Worm (Caenorhabditis elegans) whole organism, L4 larva: ENCODE results near the gene srd-40.

Experiments
- F10B5.3 ChIP-seq: sonication (generic microtip); optimal IDR thresholded peaks from 2 replicates; lab custom pipeline; 2016; ENCODE audit warnings: mild to moderate bottlenecking, missing genetic modification characterization, missing compliant biosample characterization
- F26F4.8 ChIP-seq: fragments of 200-800 bp; sonication (Bioruptor generic); conservative IDR thresholded peaks from 2 replicates; pipeline ENCODE4 v1.3.6; 2022; ENCODE audit warnings: missing genetic modification characterization, missing compliant biosample characterization
- F49E8.2 ChIP-seq: sonication (generic microtip); optimal IDR thresholded peaks from 2 replicates; lab custom pipeline; 2016; ENCODE audit warnings: missing compliant biosample characterization, mild to moderate bottlenecking, missing genetic modification characterization, borderline replicate concordance
- Y48G9A.11 ChIP-seq: fragments of 200-800 bp; sonication (Bioruptor generic); IDR thresholded peaks from 2 replicates; pipeline ENCODE4 v1.3.6; 2022; ENCODE audit warnings: missing genetic modification reagents, missing genetic modification characterization, missing compliant biosample characterization
- ZK337.2 ChIP-seq: fragments of 200-800 bp; sonication (Bioruptor generic); IDR thresholded peaks from 2 replicates; pipeline ENCODE4 v1.3.6; 2022; ENCODE audit warnings: missing genetic modification reagents, missing genetic modification characterization, missing compliant biosample characterization
- attf-4 ChIP-seq: sonication (generic microtip); optimal IDR thresholded peaks from 3 replicates; lab custom pipeline; 2017; ENCODE audit warnings: missing biosample characterization, missing genetic modification characterization
- ceh-28 ChIP-seq: fragments of 150-350 bp; optimal IDR thresholded peaks from 2 replicates; lab custom pipeline; 2014; ENCODE audit warnings: missing biosample characterization, missing genetic modification reagents, missing genetic modification characterization
- ceh-32 ChIP-seq: sonication (generic microtip); optimal IDR thresholded peaks from 2 replicates; lab custom pipeline; 2016; ENCODE audit warnings: mild to moderate bottlenecking, missing genetic modification characterization, missing compliant biosample characterization; ENCODE audit not compliant: poor library complexity
- ceh-62 ChIP-seq: sonication (generic microtip); optimal IDR thresholded peaks from 2 replicates; lab custom pipeline; 2017; ENCODE audit warnings: missing biosample characterization, missing genetic modification characterization
- daf-12 ChIP-seq: fragments of 150-350 bp; optimal IDR thresholded peaks from 2 replicates; lab custom pipeline; 2014; ENCODE audit warnings: missing biosample characterization, missing genetic modification reagents, missing genetic modification characterization
- dmd-8 ChIP-seq: fragments of 200-800 bp; sonication (Bioruptor generic); IDR thresholded peaks from 2 replicates; pipeline ENCODE4 v1.3.6; 2022; ENCODE audit warnings: missing genetic modification characterization, missing compliant biosample characterization
- egl-27 ChIP-seq: sonication (generic microtip); optimal IDR thresholded peaks from 3 replicates; lab custom pipeline; 2017; ENCODE audit warnings: missing biosample characterization, missing genetic modification reagents, missing genetic modification characterization
- egl-43 ChIP-seq: fragments of 200-800 bp; sonication (Bioruptor generic); IDR thresholded peaks from 2 replicates; pipeline ENCODE4 v1.3.6; 2022; ENCODE audit warnings: missing genetic modification reagents, missing genetic modification characterization, missing compliant biosample characterization
- fkh-10 ChIP-seq: fragments of 150-350 bp; optimal IDR thresholded peaks from 2 replicates; lab custom pipeline; 2014; ENCODE audit warnings: missing biosample characterization, missing genetic modification reagents, missing genetic modification characterization
- fos-1 ChIP-seq: fragments of 150-350 bp; optimal IDR thresholded peaks from 2 replicates; lab custom pipeline; 2014; ENCODE audit warnings: missing biosample characterization, missing genetic modification characterization
- hlh-11 ChIP-seq: fragments of 200-800 bp; sonication (Bioruptor generic); optimal IDR thresholded peaks from 2 replicates; lab custom pipeline; 2018; ENCODE audit warnings: mild to moderate bottlenecking, missing genetic modification characterization, missing compliant biosample characterization
- hmg-1.1 ChIP-seq: fragments of 200-800 bp; sonication (Bioruptor generic); IDR thresholded peaks from 2 replicates; pipeline ENCODE4 v1.3.6; 2022; ENCODE audit warnings: missing genetic modification reagents, missing genetic modification characterization, missing compliant biosample characterization
- lin-1 ChIP-seq: fragments of 200-800 bp; sonication (Bioruptor generic); IDR thresholded peaks from 2 replicates; pipeline ENCODE4 v1.3.6; 2022; ENCODE audit warnings: missing genetic modification reagents, missing genetic modification characterization, missing compliant biosample characterization
- lin-15B ChIP-seq: fragments of 150-350 bp; sonication (generic microtip); optimal IDR thresholded peaks from 3 replicates; lab custom pipeline; 2014; ENCODE audit warnings: missing biosample characterization, missing genetic modification characterization
- lin-39 ChIP-seq: fragments of 150-350 bp; optimal IDR thresholded peaks from 2 replicates; lab custom pipeline; 2014; ENCODE audit warnings: missing biosample characterization, missing genetic modification reagents, missing genetic modification characterization
- lir-3 ChIP-seq: sonication (generic microtip); optimal IDR thresholded peaks from 2 replicates; lab custom pipeline; 2016; ENCODE audit warnings: mild to moderate bottlenecking, missing genetic modification characterization, missing compliant biosample characterization
- lsy-2 ChIP-seq, 2 experiments: fragments of 150-350 bp in 1 of 2; sonication (generic microtip) in 1 of 2; optimal IDR thresholded peaks; 2 replicates each; lab custom pipeline; 2014 to 2017; ENCODE audit warnings: missing biosample characterization in 2 of 2, missing genetic modification characterization in 2 of 2
- madf-5 ChIP-seq, 2 experiments: fragments of 200-800 bp; sonication (Bioruptor generic); IDR thresholded peaks; 2 replicates each; pipeline ENCODE4 v1.3.6; 2022; ENCODE audit warnings: missing compliant biosample characterization in 2 of 2, missing genetic modification characterization in 2 of 2
- mdl-1 ChIP-seq, 2 experiments: fragments of 150-350 bp in 1 of 2; sonication (generic microtip) in 1 of 2; optimal IDR thresholded peaks; 2 replicates each; lab custom pipeline; 2014 to 2017; ENCODE audit warnings: missing biosample characterization in 2 of 2, missing genetic modification characterization in 2 of 2
- mdt-29 ChIP-seq: fragments of 200-800 bp; sonication (Bioruptor generic); IDR thresholded peaks from 2 replicates; pipeline ENCODE4 v1.3.6; 2022; ENCODE audit warnings: missing genetic modification reagents, missing genetic modification characterization, missing compliant biosample characterization
- nhr-11 ChIP-seq: fragments of 150-350 bp; optimal IDR thresholded peaks from 2 replicates; lab custom pipeline; 2014; ENCODE audit warnings: missing biosample characterization, missing genetic modification characterization
- nhr-111 ChIP-seq: fragments of 200-800 bp; sonication (Bioruptor generic); optimal IDR thresholded peaks from 2 replicates; lab custom pipeline; 2018; ENCODE audit warnings: mild to moderate bottlenecking, missing genetic modification characterization, missing compliant biosample characterization
- nhr-237 ChIP-seq: sonication (generic microtip); optimal IDR thresholded peaks from 2 replicates; lab custom pipeline; 2017; ENCODE audit warnings: missing biosample characterization, missing genetic modification characterization
- nhr-76 ChIP-seq: fragments of 150-350 bp; optimal IDR thresholded peaks from 2 replicates; lab custom pipeline; 2014; ENCODE audit warnings: missing biosample characterization, missing genetic modification characterization
- nhr-77 ChIP-seq: fragments of 150-350 bp; optimal IDR thresholded peaks from 2 replicates; lab custom pipeline; 2014; ENCODE audit warnings: missing biosample characterization, missing genetic modification characterization
- sdz-12 ChIP-seq: fragments of 200-800 bp; sonication (Bioruptor generic); optimal IDR thresholded peaks from 2 replicates; lab custom pipeline; 2018; ENCODE audit warnings: mild to moderate bottlenecking, missing genetic modification characterization, missing compliant biosample characterization
- snpc-1.2 ChIP-seq: fragments of 200-800 bp; sonication (Bioruptor generic); IDR thresholded peaks from 2 replicates; pipeline ENCODE4 v1.3.6; 2022; ENCODE audit warnings: missing genetic modification reagents, missing genetic modification characterization, missing compliant biosample characterization
- spr-1 ChIP-seq: sonication (generic microtip); optimal IDR thresholded peaks from 2 replicates; lab custom pipeline; 2016; ENCODE audit warnings: mild to moderate bottlenecking, missing genetic modification characterization, missing compliant biosample characterization
- tag-97 ChIP-seq: fragments of 200-800 bp; sonication (Bioruptor generic); IDR thresholded peaks from 2 replicates; pipeline ENCODE4 v1.3.6; 2022; ENCODE audit warnings: missing genetic modification characterization, missing compliant biosample characterization
- unc-130 ChIP-seq: sonication (generic microtip); optimal IDR thresholded peaks from 2 replicates; lab custom pipeline; 2016; ENCODE audit warnings: missing genetic modification reagents, missing genetic modification characterization, missing compliant biosample characterization
- unc-39 ChIP-seq: sonication (generic microtip); optimal IDR thresholded peaks from 2 replicates; lab custom pipeline; 2017; ENCODE audit warnings: missing biosample characterization, missing genetic modification characterization
- unc-62 ChIP-seq, 3 experiments: fragments of 150-350 bp in 1 of 3; sonication (generic microtip); optimal IDR thresholded peaks in 2 of 3; peaks in 1 of 3; 1 replicate in 1 of 3; 2 replicates in 2 of 3; lab custom pipeline; 2014 to 2017; ENCODE audit warnings: missing biosample characterization in 3 of 3, missing genetic modification characterization in 3 of 3, missing genetic modification reagents in 3 of 3, missing genotype in 1 of 3
- zfp-2 ChIP-seq: sonication (generic microtip); optimal IDR thresholded peaks from 2 replicates; lab custom pipeline; 2016; ENCODE audit warnings: mild to moderate bottlenecking, missing genetic modification characterization, missing compliant biosample characterization
- zip-11 ChIP-seq: fragments of 200-800 bp; sonication (Bioruptor generic); IDR thresholded peaks from 2 replicates; pipeline ENCODE4 v1.3.6; 2022; ENCODE audit warnings: missing genetic modification characterization, missing compliant biosample characterization

The srd-40 gene

ce11 chrX:12326424-12326823 is 2.9 kb downstream of the srd-40 start, which contains the start of gene srd-41:
srd-41 (plus strand) TSS chrX:12326724.
- TF ChIP-seq ceh-62 (tag; lab: Kevin White, UChicago) (no peak), unc-39 (no peak), zfp-2 (no peak), egl-27 (tag; lab: Kevin White, UChicago) (no peak), lin-15B (no peak), unc-62 (GFP tag; optimal IDR thresholded peaks at IDR 0.05 in 1 of 2; lab: Kevin White, UChicago) (no peak), unc-62 (tag; optimal IDR thresholded peaks at IDR 0.05; lab: Kevin White, UChicago) (no peak)

- peak in 1 of 2 experiments; percentile 7 for TF ChIP-seq unc-62 (GFP tag; optimal IDR thresholded peaks at IDR 0.05 in 1 of 2; lab: Kevin White, UChicago)
- TF ChIP-seq unc-62 (tag; optimal IDR thresholded peaks at IDR 0.05; lab: Kevin White, UChicago), result no peak
- no peak for TF ChIP-seq madf-5 (GFP tag; IDR thresholded peaks at IDR 0.05; lab: Robert Waterston, UW)
Measured at ce11 chrX:12328676-12329075, 5.1 kb downstream of the srd-40 start, which contains the start of gene srd-45. srd-45 (plus strand) TSS chrX:12328976.

- TF ChIP-seq hmg-1.1 (GFP tag; lab: Robert Waterston, UW) (no peak), nhr-76 (tag; lab: Kevin White, UChicago) (no peak), ZK337.2 (GFP tag; lab: Robert Waterston, UW) (no peak), daf-12 (tag; lab: Kevin White, UChicago) (no peak), fkh-10 (GFP tag; lab: Kevin White, UChicago) (no peak), hlh-11 (tag; lab: Kevin White, UChicago) (no peak), snpc-1.2 (GFP tag; lab: Robert Waterston, UW) (no peak), nhr-237 (tag; lab: Kevin White, UChicago) (no peak), sdz-12 (GFP tag; lab: Kevin White, UChicago) (no peak), nhr-111 (GFP tag; lab: Kevin White, UChicago) (no peak), fos-1 (tag; lab: Kevin White, UChicago) (no peak), ceh-28 (tag; lab: Kevin White, UChicago) (no peak)
Measured at ce11 chrX:12331795-12332194, 8.3 kb downstream of the srd-40 start, which contains the start of gene srd-46. srd-46 (plus strand) TSS chrX:12332095.

ce11 chrX:12333479-12333878 is 9.9 kb downstream of the srd-40 start, which contains the start of gene srd-47:
srd-47 (plus strand) TSS chrX:12333642.
- peak in 1 of 2 experiments; percentile 56 for TF ChIP-seq unc-62 (GFP tag; optimal IDR thresholded peaks at IDR 0.05 in 1 of 2; lab: Kevin White, UChicago)
- TF ChIP-seq unc-62 (tag; optimal IDR thresholded peaks at IDR 0.05; lab: Kevin White, UChicago), result no peak
- TF ChIP-seq daf-12 (tag; lab: Kevin White, UChicago), result no peak
- TF ChIP-seq, all 104 proteins: peak for 1

- no peak for TF ChIP-seq tag-97 (GFP tag; lab: Robert Waterston, UW)
- TF ChIP-seq zip-11 (GFP tag; lab: Robert Waterston, UW), result no peak
- TF ChIP-seq nhr-11 (tag; lab: Kevin White, UChicago), result no peak
- TF ChIP-seq F26F4.8 (GFP tag; lab: Robert Waterston, UW), result no peak
- TF ChIP-seq attf-4, result no peak
- no peak for TF ChIP-seq lsy-2 (tag; optimal IDR thresholded peaks at IDR 0.05; lab: Kevin White, UChicago)
Measured at ce11 chrX:12335808-12336207, 12.3 kb downstream of the srd-40 start, which contains the start of gene srd-48. srd-48 (plus strand) TSS chrX:12336108.

- TF ChIP-seq lin-39 (tag; lab: Kevin White, UChicago) (no peak), spr-1 (peak; percentile 4), ceh-32 (tag; lab: Kevin White, UChicago) (no peak), fkh-10 (GFP tag; lab: Kevin White, UChicago) (no peak), mdt-29 (no peak), mdl-1 (tag; optimal IDR thresholded peaks at IDR 0.05; lab: Kevin White, UChicago) (peak in 1 of 2 experiments; percentile 2), nhr-77 (no peak), egl-43 (GFP tag; lab: Robert Waterston, UW) (no peak), lir-3 (tag; lab: Kevin White, UChicago) (no peak), dmd-8 (GFP tag; lab: Robert Waterston, UW) (no peak), F10B5.3 (tag; lab: Kevin White, UChicago) (no peak), F49E8.2 (tag; lab: Kevin White, UChicago) (no peak), snpc-1.2 (GFP tag; lab: Robert Waterston, UW) (peak; percentile 88), Y48G9A.11 (no peak; the same call in 1 of the 2 replicates), ceh-28 (tag; lab: Kevin White, UChicago) (no peak), ZK337.2 (GFP tag; lab: Robert Waterston, UW) (no peak), lin-1 (GFP tag; lab: Robert Waterston, UW) (no peak), F26F4.8 (GFP tag; lab: Robert Waterston, UW) (no peak), unc-130 (GFP tag; lab: Kevin White, UChicago) (no peak)
Measured at ce11 chrX:12337846-12338490, 14.4 kb downstream of the srd-40 start, which contains the start of gene srd-44. srd-44 (plus strand) TSS chrX:12338440.
